Worm (Caenorhabditis elegans) whole organism, mixed stage, embryonic: ENCODE results near the gene R10F2.6.

Experiments
- elt-3 ChIP-seq: fragments of 150-350 bp; optimal IDR thresholded peaks from 2 replicates; lab custom pipeline; 2014; ENCODE audit warnings: missing biosample characterization, missing genetic modification characterization
- nhr-237 ChIP-seq: fragments of 150-350 bp; optimal IDR thresholded peaks from 2 replicates; lab custom pipeline; 2014; ENCODE audit warnings: missing biosample characterization, missing genetic modification characterization

ce11 chrIII:2975689-2976088 is 31.8 kb upstream of the R10F2.6 start, which contains the start of gene Y55D5A.3:
- no peak for TF ChIP-seq nhr-237 (tag; lab: Kevin White, UChicago)
- no peak for TF ChIP-seq elt-3
